Worm (Caenorhabditis elegans) whole organism, L4/young adult: Measurements from ENCODE around the gene rfc-3.

Experiments used
- W03F9.2 ChIP-seq: fragments of 150-350 bp; optimal IDR thresholded peaks from 2 replicates; lab custom pipeline; 2014; ENCODE audit warnings: missing biosample characterization, missing genetic modification characterization
- him-1 ChIP-seq: sonication (generic microtip); optimal IDR thresholded peaks from 2 replicates; lab custom pipeline; 2016; ENCODE audit warnings: missing genotype, missing genetic modification reagents, missing genetic modification characterization, missing compliant biosample characterization

ce11 chrIV:13080861-13081260 is 14.7 kb upstream of the rfc-3 start:
- no peak for TF ChIP-seq W03F9.2
- no peak for TF ChIP-seq him-1
